Worm (Caenorhabditis elegans) whole organism, L4 larva: ENCODE results near the gene rbm-26.

ENCODE experiments used
- F26F4.8 ChIP-seq: fragments of 200-800 bp; sonication (Bioruptor generic); conservative IDR thresholded peaks from 2 replicates; pipeline ENCODE4 v1.3.6; 2022; ENCODE audit warnings: missing genetic modification characterization, missing compliant biosample characterization
- T20F7.1 ChIP-seq: fragments of 200-800 bp; sonication (Bioruptor generic); optimal IDR thresholded peaks from 2 replicates; lab custom pipeline; 2018; ENCODE audit warnings: mild to moderate bottlenecking, missing genetic modification characterization, missing compliant biosample characterization
- Y75B8A.6 ChIP-seq: fragments of 200-800 bp; sonication (Bioruptor generic); IDR thresholded peaks from 2 replicates; pipeline ENCODE4 v1.3.6; 2022; ENCODE audit warnings: missing genetic modification reagents, missing genetic modification characterization, missing compliant biosample characterization
- ZK337.2 ChIP-seq: fragments of 200-800 bp; sonication (Bioruptor generic); IDR thresholded peaks from 2 replicates; pipeline ENCODE4 v1.3.6; 2022; ENCODE audit warnings: missing genetic modification reagents, missing genetic modification characterization, missing compliant biosample characterization
- aha-1 ChIP-seq: fragments of 150-350 bp; peaks from one replicate; lab custom pipeline; 2014; ENCODE audit warnings: missing biosample characterization, missing genetic modification characterization
- ama-1 ChIP-seq: fragments of 150-350 bp; optimal IDR thresholded peaks from 2 replicates; lab custom pipeline; 2014; ENCODE audit warnings: inconsistent platforms, mixed read lengths
- attf-4 ChIP-seq: sonication (generic microtip); optimal IDR thresholded peaks from 3 replicates; lab custom pipeline; 2017; ENCODE audit warnings: missing biosample characterization, missing genetic modification characterization
- ceh-32 ChIP-seq: sonication (generic microtip); optimal IDR thresholded peaks from 2 replicates; lab custom pipeline; 2016; ENCODE audit warnings: mild to moderate bottlenecking, missing genetic modification characterization, missing compliant biosample characterization; ENCODE audit not compliant: poor library complexity
- ceh-62 ChIP-seq: sonication (generic microtip); optimal IDR thresholded peaks from 2 replicates; lab custom pipeline; 2017; ENCODE audit warnings: missing biosample characterization, missing genetic modification characterization
- ces-1 ChIP-seq: fragments of 150-350 bp; sonication (generic microtip); optimal IDR thresholded peaks from 4 replicates; lab custom pipeline; 2014; ENCODE audit warnings: missing biosample characterization, missing genetic modification reagents, missing genetic modification characterization
- daf-16 ChIP-seq, 3 experiments: sonication (generic microtip); optimal IDR thresholded peaks; 2 replicates each; lab custom pipeline; 2016 to 2017; ENCODE audit warnings: missing genetic modification characterization in 3 of 3, missing genetic modification reagents in 3 of 3, mild to moderate bottlenecking in 2 of 3, missing compliant biosample characterization in 2 of 3, missing biosample characterization in 1 of 3, moderate library complexity in 1 of 3
- dmd-6 ChIP-seq: fragments of 200-800 bp; sonication (Bioruptor generic); IDR thresholded peaks from 2 replicates; pipeline ENCODE4 v1.3.6; 2022; ENCODE audit warnings: missing genetic modification reagents, missing genetic modification characterization, missing compliant biosample characterization
- dmd-9 ChIP-seq: fragments of 200-800 bp; sonication (Bioruptor generic); IDR thresholded peaks from 2 replicates; pipeline ENCODE4 v1.3.6; 2022; ENCODE audit warnings: missing genetic modification reagents, missing genetic modification characterization, missing compliant biosample characterization
- dpl-1 ChIP-seq: fragments of 150-350 bp; optimal IDR thresholded peaks from 2 replicates; lab custom pipeline; 2014; ENCODE audit warnings: missing biosample characterization, missing genetic modification reagents, missing genetic modification characterization
- fos-1 ChIP-seq: fragments of 150-350 bp; optimal IDR thresholded peaks from 2 replicates; lab custom pipeline; 2014; ENCODE audit warnings: missing biosample characterization, missing genetic modification characterization
- hlh-11 ChIP-seq: fragments of 200-800 bp; sonication (Bioruptor generic); optimal IDR thresholded peaks from 2 replicates; lab custom pipeline; 2018; ENCODE audit warnings: mild to moderate bottlenecking, missing genetic modification characterization, missing compliant biosample characterization
- hlh-30 ChIP-seq: sonication (generic microtip); optimal IDR thresholded peaks from 2 replicates; lab custom pipeline; 2017; ENCODE audit warnings: antibody characterized with exemption, mild to moderate bottlenecking, missing genetic modification characterization, missing compliant biosample characterization; ENCODE audit not compliant: insufficient read depth
- lim-7 ChIP-seq: fragments of 200-800 bp; sonication (Bioruptor generic); IDR thresholded peaks from 2 replicates; pipeline ENCODE4 v1.3.6; 2022; ENCODE audit warnings: missing genetic modification characterization, missing compliant biosample characterization
- lin-1 ChIP-seq: fragments of 200-800 bp; sonication (Bioruptor generic); IDR thresholded peaks from 2 replicates; pipeline ENCODE4 v1.3.6; 2022; ENCODE audit warnings: missing genetic modification reagents, missing genetic modification characterization, missing compliant biosample characterization
- lin-13 ChIP-seq: fragments of 150-350 bp; optimal IDR thresholded peaks from 2 replicates; lab custom pipeline; 2014; ENCODE audit warnings: missing biosample characterization, missing genetic modification reagents, missing genetic modification characterization
- lin-29 ChIP-seq: fragments of 200-800 bp; sonication (Bioruptor generic); IDR thresholded peaks from 2 replicates; pipeline ENCODE4 v1.3.6; 2022; ENCODE audit warnings: missing genetic modification reagents, missing genetic modification characterization, missing compliant biosample characterization
- lin-38 ChIP-seq: fragments of 200-800 bp; sonication (Bioruptor generic); IDR thresholded peaks from 2 replicates; pipeline ENCODE4 v1.3.6; 2022; ENCODE audit warnings: missing genetic modification reagents, missing genetic modification characterization, missing compliant biosample characterization
- lir-3 ChIP-seq: sonication (generic microtip); optimal IDR thresholded peaks from 2 replicates; lab custom pipeline; 2016; ENCODE audit warnings: mild to moderate bottlenecking, missing genetic modification characterization, missing compliant biosample characterization
- madf-5 ChIP-seq, 2 experiments: fragments of 200-800 bp; sonication (Bioruptor generic); IDR thresholded peaks; 2 replicates each; pipeline ENCODE4 v1.3.6; 2022; ENCODE audit warnings: missing compliant biosample characterization in 2 of 2, missing genetic modification characterization in 2 of 2
- mes-2 ChIP-seq: sonication (generic microtip); optimal IDR thresholded peaks from 2 replicates; lab custom pipeline; 2016; ENCODE audit warnings: missing genotype, mild to moderate bottlenecking, missing genetic modification characterization, missing compliant biosample characterization; ENCODE audit not compliant: poor library complexity, severe bottlenecking
- mxl-2 ChIP-seq: fragments of 200-800 bp; sonication (Bioruptor generic); conservative IDR thresholded peaks from 2 replicates; pipeline ENCODE4 v1.3.6; 2022; ENCODE audit warnings: missing genetic modification reagents, missing genetic modification characterization, missing compliant biosample characterization
- nhr-10 ChIP-seq: fragments of 150-350 bp; optimal IDR thresholded peaks from 2 replicates; lab custom pipeline; 2014; ENCODE audit warnings: missing biosample characterization, missing genetic modification characterization
- nhr-11 ChIP-seq: fragments of 150-350 bp; optimal IDR thresholded peaks from 2 replicates; lab custom pipeline; 2014; ENCODE audit warnings: missing biosample characterization, missing genetic modification characterization
- nhr-237 ChIP-seq: sonication (generic microtip); optimal IDR thresholded peaks from 2 replicates; lab custom pipeline; 2017; ENCODE audit warnings: missing biosample characterization, missing genetic modification characterization
- nhr-41 ChIP-seq: fragments of 200-800 bp; sonication (Bioruptor generic); IDR thresholded peaks from 2 replicates; pipeline ENCODE4 v1.3.6; 2022; ENCODE audit warnings: missing genetic modification reagents, missing genetic modification characterization, missing compliant biosample characterization
- nhr-42 ChIP-seq: fragments of 200-800 bp; sonication (Bioruptor generic); IDR thresholded peaks from 2 replicates; pipeline ENCODE4 v1.3.6; 2022; ENCODE audit warnings: missing genetic modification characterization, missing compliant biosample characterization
- nhr-48 ChIP-seq: sonication (generic microtip); optimal IDR thresholded peaks from 2 replicates; lab custom pipeline; 2016; ENCODE audit warnings: mild to moderate bottlenecking, missing genetic modification characterization, missing compliant biosample characterization
- nhr-76 ChIP-seq: fragments of 150-350 bp; optimal IDR thresholded peaks from 2 replicates; lab custom pipeline; 2014; ENCODE audit warnings: missing biosample characterization, missing genetic modification characterization
- php-3 ChIP-seq: fragments of 200-800 bp; sonication (Bioruptor generic); IDR thresholded peaks from 2 replicates; pipeline ENCODE4 v1.3.6; 2022; ENCODE audit warnings: missing genetic modification reagents, missing genetic modification characterization, missing compliant biosample characterization
- pqm-1 ChIP-seq: sonication (generic microtip); optimal IDR thresholded peaks from 2 replicates; lab custom pipeline; 2017; ENCODE audit warnings: missing biosample characterization, missing genetic modification characterization
- set-16 ChIP-seq: fragments of 200-800 bp; sonication (Bioruptor generic); IDR thresholded peaks from 2 replicates; pipeline ENCODE4 v1.3.6; 2022; ENCODE audit warnings: missing genetic modification reagents, missing genetic modification characterization, missing compliant biosample characterization
- skn-1 ChIP-seq: fragments of 150-350 bp; optimal IDR thresholded peaks from 2 replicates; lab custom pipeline; 2014; ENCODE audit warnings: missing biosample characterization, missing genetic modification characterization
- snpc-1.2 ChIP-seq: fragments of 200-800 bp; sonication (Bioruptor generic); IDR thresholded peaks from 2 replicates; pipeline ENCODE4 v1.3.6; 2022; ENCODE audit warnings: missing genetic modification reagents, missing genetic modification characterization, missing compliant biosample characterization
- tag-97 ChIP-seq: fragments of 200-800 bp; sonication (Bioruptor generic); IDR thresholded peaks from 2 replicates; pipeline ENCODE4 v1.3.6; 2022; ENCODE audit warnings: missing genetic modification characterization, missing compliant biosample characterization
- tra-1 ChIP-seq: fragments of 200-800 bp; sonication (Bioruptor generic); IDR thresholded peaks from 2 replicates; pipeline ENCODE4 v1.3.6; 2022; ENCODE audit warnings: missing genetic modification reagents, missing genetic modification characterization, missing compliant biosample characterization
- unc-130 ChIP-seq: sonication (generic microtip); optimal IDR thresholded peaks from 2 replicates; lab custom pipeline; 2016; ENCODE audit warnings: missing genetic modification reagents, missing genetic modification characterization, missing compliant biosample characterization
- unc-39 ChIP-seq: sonication (generic microtip); optimal IDR thresholded peaks from 2 replicates; lab custom pipeline; 2017; ENCODE audit warnings: missing biosample characterization, missing genetic modification characterization
- unc-62 ChIP-seq, 3 experiments: fragments of 150-350 bp in 1 of 3; sonication (generic microtip); optimal IDR thresholded peaks in 2 of 3; peaks in 1 of 3; 1 replicate in 1 of 3; 2 replicates in 2 of 3; lab custom pipeline; 2014 to 2017; ENCODE audit warnings: missing biosample characterization in 3 of 3, missing genetic modification characterization in 3 of 3, missing genetic modification reagents in 3 of 3, missing genotype in 1 of 3
- vab-7 ChIP-seq: fragments of 200-800 bp; sonication (Bioruptor generic); IDR thresholded peaks from 2 replicates; pipeline ENCODE4 v1.3.6; 2022; ENCODE audit warnings: missing genetic modification reagents, missing genetic modification characterization, missing compliant biosample characterization
- zag-1 ChIP-seq: fragments of 150-350 bp; optimal IDR thresholded peaks from 2 replicates; lab custom pipeline; 2014; ENCODE audit warnings: missing biosample characterization, missing genetic modification characterization
- zfp-2 ChIP-seq: sonication (generic microtip); optimal IDR thresholded peaks from 2 replicates; lab custom pipeline; 2016; ENCODE audit warnings: mild to moderate bottlenecking, missing genetic modification characterization, missing compliant biosample characterization
- zfp-3 ChIP-seq: fragments of 200-800 bp; sonication (Bioruptor generic); conservative IDR thresholded peaks from 2 replicates; pipeline ENCODE4 v1.3.6; 2022; ENCODE audit warnings: missing genetic modification reagents, missing genetic modification characterization, missing compliant biosample characterization
- zip-2 ChIP-seq: fragments of 150-350 bp; optimal IDR thresholded peaks from 2 replicates; lab custom pipeline; 2014; ENCODE audit warnings: missing biosample characterization, missing genetic modification characterization
- ztf-11 ChIP-seq: fragments of 150-350 bp; optimal IDR thresholded peaks from 2 replicates; lab custom pipeline; 2014; ENCODE audit warnings: missing biosample characterization, missing genetic modification characterization
- ztf-7 ChIP-seq: fragments of 150-350 bp; optimal IDR thresholded peaks from 2 replicates; lab custom pipeline; 2014; ENCODE audit warnings: missing biosample characterization, missing genetic modification characterization

Gene rbm-26

DNA sequence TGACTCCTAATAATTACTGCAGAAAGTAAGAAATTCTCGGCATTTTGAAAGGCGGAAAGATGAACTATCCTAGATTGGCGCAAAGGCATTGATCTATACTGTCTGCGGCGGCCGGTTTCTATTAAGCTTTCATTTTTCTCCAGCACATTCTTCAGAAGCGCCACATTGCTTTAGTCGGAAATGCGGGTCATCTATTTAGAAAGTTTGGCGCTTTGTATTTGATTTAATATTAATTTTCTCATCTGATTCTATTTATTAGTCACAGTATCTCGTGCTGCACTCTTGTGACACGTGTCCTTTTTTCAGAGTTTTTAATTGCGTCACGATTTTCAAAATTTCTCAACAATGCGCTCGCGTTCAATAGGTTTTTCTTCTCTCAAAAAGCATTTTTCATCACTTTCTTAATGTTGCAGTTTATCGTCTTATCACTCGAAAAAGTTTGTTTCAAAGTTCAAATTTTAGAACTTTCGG, 3.7 kb downstream of the rbm-26 start:
- TF ChIP-seq lin-1 (GFP tag; lab: Robert Waterston, UW) = 0 out of 2 replicates have a peak, but pooled peaks have one; percentile 6
- no peak for TF ChIP-seq daf-16 (GFP tag; optimal IDR thresholded peaks at IDR 0.05; lab: Kevin White, UChicago)
- peak; percentile 8 for TF ChIP-seq daf-16 (tag; optimal IDR thresholded peaks at IDR 0.05; lab: Kevin White, UChicago)
- TF ChIP-seq nhr-10 (tag; lab: Kevin White, UChicago) = no peak
- no peak for TF ChIP-seq ztf-11
- TF ChIP-seq nhr-48 (tag; lab: Kevin White, UChicago) = peak; percentile 55
- TF ChIP-seq nhr-11 (tag; lab: Kevin White, UChicago) = no peak
- peak; percentile 35; the same call in 1 of the 2 replicates for TF ChIP-seq zfp-3 (GFP tag; lab: Robert Waterston, UW)
- TF ChIP-seq dmd-6 (GFP tag; lab: Robert Waterston, UW) = no peak; the same call in 1 of the 2 replicates
- peak; percentile 16 for TF ChIP-seq pqm-1
- no peak for TF ChIP-seq ces-1 (GFP tag; lab: Kevin White, UChicago)
- TF ChIP-seq unc-62 (GFP tag; optimal IDR thresholded peaks at IDR 0.05 in 1 of 2; lab: Kevin White, UChicago) = peak in 1 of 2 experiments; percentile 76
- TF ChIP-seq unc-62 (tag; optimal IDR thresholded peaks at IDR 0.05; lab: Kevin White, UChicago) = no peak
- peak; percentile 33 for TF ChIP-seq ama-1
- TF ChIP-seq madf-5 (GFP tag; IDR thresholded peaks at IDR 0.05; lab: Robert Waterston, UW) = 0 out of 4 replicates have a peak, but pooled peaks of 1 of the 2 experiments have one; percentile 53
- 0 out of 2 replicates have a peak, but pooled peaks have one; percentile 25 for TF ChIP-seq tag-97
- peak; percentile 74 for TF ChIP-seq hlh-30 (tag; lab: Kevin White, UChicago)
- no peak for TF ChIP-seq ztf-7 (tag; lab: Kevin White, UChicago)
- no peak for TF ChIP-seq mxl-2 (GFP tag; lab: Robert Waterston, UW)
- TF ChIP-seq Y75B8A.6 = 0 out of 2 replicates have a peak, but pooled peaks have one; percentile 24
- peak; percentile 50 for TF ChIP-seq mes-2 (tag; lab: Kevin White, UChicago)
- TF ChIP-seq tra-1 = no peak
- TF ChIP-seq nhr-237 (tag; lab: Kevin White, UChicago) = no peak
- peak; percentile 64 for TF ChIP-seq T20F7.1
- TF ChIP-seq aha-1 = peak; percentile 55
- TF ChIP-seq lin-38 = no peak

DNA sequence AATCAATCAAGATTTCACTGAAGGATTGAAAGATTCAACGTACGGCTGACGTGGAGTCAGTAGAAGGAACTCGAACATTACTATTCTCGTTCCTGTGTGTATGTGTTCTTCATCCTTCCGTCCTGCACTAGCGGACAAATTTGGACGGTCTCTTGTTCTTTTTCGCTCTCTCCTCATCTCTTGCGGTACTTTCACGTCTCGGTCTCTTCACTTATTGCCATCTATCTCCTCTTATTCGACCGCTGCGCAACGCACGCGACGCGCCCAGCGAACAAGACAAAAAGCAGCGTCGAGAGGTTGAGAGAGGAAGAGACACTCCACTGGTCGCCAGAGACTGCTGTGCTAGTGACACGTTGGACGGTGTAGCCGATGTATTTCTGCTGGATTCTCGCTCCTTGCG, 4.1 kb downstream of the rbm-26 start:
- TF ChIP-seq dpl-1 (GFP tag; lab: Kevin White, UChicago) (peak; percentile 26), php-3 (GFP tag; lab: Robert Waterston, UW) (peak; percentile 9; the same call in 1 of the 2 replicates), ztf-11 (no peak), lin-1 (GFP tag; lab: Robert Waterston, UW) (no peak), hlh-11 (tag; lab: Kevin White, UChicago) (peak; percentile 80), zfp-2 (no peak), snpc-1.2 (GFP tag; lab: Robert Waterston, UW) (peak; percentile 57; the same call in 1 of the 2 replicates), nhr-42 (GFP tag; lab: Robert Waterston, UW) (no peak), unc-39 (tag; lab: Kevin White, UChicago) (no peak), daf-16 (GFP tag; optimal IDR thresholded peaks at IDR 0.05; lab: Kevin White, UChicago) (no peak), daf-16 (tag; optimal IDR thresholded peaks at IDR 0.05; lab: Kevin White, UChicago) (peak; percentile 6), zip-2 (tag; lab: Kevin White, UChicago) (no peak), F26F4.8 (GFP tag; lab: Robert Waterston, UW) (no peak), zag-1 (no peak), unc-130 (no peak), ZK337.2 (GFP tag; lab: Robert Waterston, UW) (no peak), aha-1 (peak; percentile 98), set-16 (peak; percentile 70), attf-4 (tag; lab: Kevin White, UChicago) (no peak), lir-3 (tag; lab: Kevin White, UChicago) (no peak), nhr-41 (GFP tag; lab: Robert Waterston, UW) (no peak), ceh-62 (tag; lab: Kevin White, UChicago) (no peak), lin-29 (GFP tag; lab: Robert Waterston, UW) (no peak), mxl-2 (GFP tag; lab: Robert Waterston, UW) (no peak), lin-13 (peak; percentile 48), vab-7 (GFP tag; lab: Robert Waterston, UW) (peak; percentile 40; the same call in 1 of the 2 replicates), skn-1 (tag; lab: Kevin White, UChicago) (no peak), nhr-76 (tag; lab: Kevin White, UChicago) (no peak), lim-7 (no peak), fos-1 (tag; lab: Kevin White, UChicago) (no peak), dmd-9 (GFP tag; lab: Robert Waterston, UW) (no peak), ceh-32 (no peak)
